Worm (Caenorhabditis elegans): Measurements from ENCODE around the gene pkd-2.

DNA sequence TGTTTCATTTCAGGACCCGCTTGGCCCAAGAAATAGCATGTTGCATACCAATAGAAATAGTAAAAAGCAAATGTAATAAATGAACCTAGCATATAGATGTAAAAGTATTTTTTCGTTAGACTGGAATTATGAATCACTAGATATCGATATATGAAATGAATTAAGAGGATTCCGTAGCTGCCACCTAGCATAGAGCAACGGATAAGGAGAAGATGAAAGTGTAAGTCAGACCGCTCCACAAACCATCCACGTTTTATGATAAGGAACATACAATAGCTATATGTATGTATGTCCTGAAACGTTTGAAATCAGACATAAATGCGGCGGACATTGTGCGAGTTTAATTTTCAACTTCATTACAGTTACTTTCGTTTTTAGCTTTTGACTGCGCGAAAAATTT lies 16.3 kb upstream of the pkd-2 start:
- TF ChIP-seq ama-1 (optimal IDR thresholded peaks at IDR 0.05) = no peak
- TF ChIP-seq hmg-4 (GFP tag; optimal IDR thresholded peaks at IDR 0.05) = no peak

Data from whole organism, early embryonic.